Fruit fly (Drosophila melanogaster) whole organism, embryonic: ENCODE data around the gene mmd.

Experiments
- CG10366 ChIP-seq: fragments of 200-800 bp; sonication (Bioruptor generic); IDR thresholded peaks from 2 replicates; pipeline ENCODE4 v1.3.6; 2022; ENCODE audit warnings: missing biosample characterization, missing genetic modification characterization
- CG13624 ChIP-seq: fragments of 200-800 bp; sonication (Bioruptor generic); optimal IDR thresholded peaks from 2 replicates; lab custom pipeline; 2016; ENCODE audit warnings: missing biosample characterization, missing genetic modification characterization
- CG14050 ChIP-seq: fragments of 200-800 bp; sonication (Bioruptor generic); IDR thresholded peaks from 3 replicates; pipeline ENCODE4 v1.3.6; 2022; ENCODE audit warnings: missing biosample characterization, missing genetic modification characterization
- CG14710 ChIP-seq: fragments of 200-800 bp; sonication (Bioruptor generic); optimal IDR thresholded peaks from 3 replicates; lab custom pipeline; 2019; ENCODE audit warnings: missing biosample characterization, mild to moderate bottlenecking, missing genetic modification characterization, moderate library complexity
- CG17385 ChIP-seq: fragments of 200-800 bp; sonication (Bioruptor generic); optimal IDR thresholded peaks from 3 replicates; lab custom pipeline; 2018; ENCODE audit warnings: missing biosample characterization, mild to moderate bottlenecking, missing genetic modification characterization
- CG17568 ChIP-seq: fragments of 200-800 bp; sonication (Bioruptor generic); optimal IDR thresholded peaks from 2 replicates; lab custom pipeline; 2018; ENCODE audit warnings: missing biosample characterization, mild to moderate bottlenecking, missing genetic modification characterization, moderate library complexity
- CG18599 ChIP-seq: fragments of 200-800 bp; sonication (Bioruptor generic); optimal IDR thresholded peaks from 3 replicates; lab custom pipeline; 2017; ENCODE audit warnings: missing biosample characterization, missing genetic modification characterization, mild to moderate bottlenecking, moderate library complexity, missing genetic modification reagents
- CG18764 ChIP-seq: fragments of 200-800 bp; sonication (Bioruptor generic); optimal IDR thresholded peaks from 3 replicates; lab custom pipeline; 2016; ENCODE audit warnings: missing biosample characterization, missing genetic modification characterization
- CG32767 ChIP-seq: fragments of 200-800 bp; sonication (Bioruptor generic); IDR thresholded peaks from 2 replicates; pipeline ENCODE4 v1.3.6; 2022; ENCODE audit warnings: missing biosample characterization, missing genetic modification characterization
- CG3407 ChIP-seq: fragments of 200-800 bp; sonication (Bioruptor generic); optimal IDR thresholded peaks from 2 replicates; lab custom pipeline; 2018; ENCODE audit warnings: missing biosample characterization, mild to moderate bottlenecking, missing genetic modification characterization
- CG34376 ChIP-seq: fragments of 200-800 bp; sonication (Bioruptor generic); optimal IDR thresholded peaks from 2 replicates; lab custom pipeline; 2018; ENCODE audit warnings: missing biosample characterization, mild to moderate bottlenecking, missing genetic modification characterization
- CG42726 ChIP-seq: fragments of 200-800 bp; sonication (Bioruptor generic); IDR thresholded peaks from 2 replicates; pipeline ENCODE4 v1.3.6; 2022; ENCODE audit warnings: missing biosample characterization, missing genetic modification characterization; ENCODE audit not compliant: partially characterized antibody
- CG4404 ChIP-seq: fragments of 200-800 bp; sonication (Bioruptor generic); IDR thresholded peaks from 2 replicates; pipeline ENCODE4 v1.3.6; 2022; ENCODE audit warnings: missing biosample characterization, missing genetic modification characterization
- CG4730 ChIP-seq: fragments of 200-800 bp; sonication (Bioruptor generic); IDR thresholded peaks from 2 replicates; pipeline ENCODE4 v1.3.6; 2022; ENCODE audit warnings: missing biosample characterization, missing genetic modification characterization
- CG6854 ChIP-seq: fragments of 200-800 bp; sonication (Bioruptor generic); optimal IDR thresholded peaks from 3 replicates; lab custom pipeline; 2017; ENCODE audit warnings: missing biosample characterization, mild to moderate bottlenecking, missing genetic modification characterization
- CG7556 ChIP-seq: fragments of 200-800 bp; sonication (Bioruptor generic); optimal IDR thresholded peaks from 2 replicates; lab custom pipeline; 2017; ENCODE audit warnings: missing biosample characterization, mild to moderate bottlenecking, missing genetic modification characterization
- CG7745 ChIP-seq: fragments of 200-800 bp; sonication (Bioruptor generic); optimal IDR thresholded peaks from 2 replicates; lab custom pipeline; 2018; ENCODE audit warnings: missing biosample characterization, mild to moderate bottlenecking, missing genetic modification characterization, moderate library complexity
- CG8765 ChIP-seq: fragments of 200-800 bp; sonication (Bioruptor generic); IDR thresholded peaks from 2 replicates; pipeline ENCODE4 v1.3.6; 2022; ENCODE audit warnings: missing biosample characterization, missing genetic modification characterization
- Camta ChIP-seq: fragments of 200-800 bp; sonication (Bioruptor generic); optimal IDR thresholded peaks from 2 replicates; lab custom pipeline; 2016; ENCODE audit warnings: missing biosample characterization, missing genetic modification characterization
- CrebB ChIP-seq: fragments of 200-800 bp; sonication (Bioruptor generic); optimal IDR thresholded peaks from 3 replicates; lab custom pipeline; 2018; ENCODE audit warnings: missing biosample characterization, mild to moderate bottlenecking, missing genetic modification characterization
- Dll ChIP-seq: fragments of 200-800 bp; sonication (Bioruptor generic); IDR thresholded peaks from 4 replicates; pipeline ENCODE4 v1.3.6; 2022; ENCODE audit warnings: missing biosample characterization, missing genetic modification characterization; ENCODE audit not compliant: partially characterized antibody
- Dref ChIP-seq: fragments of 200-800 bp; sonication (Bioruptor generic); IDR thresholded peaks from 2 replicates; pipeline ENCODE4 v1.3.6; 2022; ENCODE audit warnings: missing biosample characterization, missing genetic modification characterization
- HLH54F ChIP-seq: fragments of 200-800 bp; sonication (Bioruptor generic); optimal IDR thresholded peaks from 3 replicates; lab custom pipeline; 2016; ENCODE audit warnings: missing biosample characterization, missing genetic modification characterization
- Lhr ChIP-seq: fragments of 200-800 bp; sonication (Bioruptor generic); optimal IDR thresholded peaks from 3 replicates; lab custom pipeline; 2017; ENCODE audit warnings: mild to moderate bottlenecking, missing biosample characterization, missing genetic modification reagents, missing genetic modification characterization
- Mes4 ChIP-seq: fragments of 200-800 bp; sonication (Bioruptor generic); optimal IDR thresholded peaks from 2 replicates; lab custom pipeline; 2016; ENCODE audit warnings: missing biosample characterization, missing genetic modification characterization
- NC2β ChIP-seq: fragments of 200-800 bp; sonication (Bioruptor generic); optimal IDR thresholded peaks from 2 replicates; lab custom pipeline; 2016; ENCODE audit warnings: missing biosample characterization, missing genetic modification characterization
- PHDP ChIP-seq: fragments of 200-800 bp; sonication (Bioruptor generic); optimal IDR thresholded peaks from 3 replicates; lab custom pipeline; 2018; ENCODE audit warnings: missing biosample characterization, mild to moderate bottlenecking, missing genetic modification characterization, moderate library complexity
- Ssrp ChIP-seq: fragments of 200-800 bp; sonication (Bioruptor generic); optimal IDR thresholded peaks from 2 replicates; lab custom pipeline; 2018; ENCODE audit warnings: missing biosample characterization, mild to moderate bottlenecking, missing genetic modification characterization, moderate library complexity
- Usf ChIP-seq: fragments of 200-800 bp; sonication (Bioruptor generic); optimal IDR thresholded peaks from 2 replicates; lab custom pipeline; 2017; ENCODE audit warnings: missing genotype, missing biosample characterization, missing genetic modification characterization
- bowl ChIP-seq: fragments of 200-800 bp; sonication (Bioruptor generic); IDR thresholded peaks from 2 replicates; pipeline ENCODE4 v1.3.6; 2022; ENCODE audit warnings: missing biosample characterization, missing genetic modification characterization
- corto ChIP-seq: fragments of 200-800 bp; sonication (Bioruptor generic); optimal IDR thresholded peaks from 2 replicates; lab custom pipeline; 2016; ENCODE audit warnings: missing biosample characterization, mild to moderate bottlenecking, missing genetic modification characterization, moderate library complexity
- crc ChIP-seq: fragments of 200-800 bp; sonication (Bioruptor generic); optimal IDR thresholded peaks from 2 replicates; lab custom pipeline; 2016; ENCODE audit warnings: missing biosample characterization, missing genetic modification characterization
- crol ChIP-seq: fragments of 200-800 bp; sonication (Bioruptor generic); IDR thresholded peaks from 2 replicates; pipeline ENCODE4 v1.3.6; 2022; ENCODE audit warnings: missing biosample characterization, missing genetic modification characterization
- dan ChIP-seq: fragments of 200-800 bp; sonication (Bioruptor generic); IDR thresholded peaks from 2 replicates; pipeline ENCODE4 v1.3.6; 2022; ENCODE audit warnings: missing biosample characterization, missing genetic modification characterization
- danr ChIP-seq: fragments of 200-800 bp; sonication (Bioruptor generic); IDR thresholded peaks from 2 replicates; pipeline ENCODE4 v1.3.6; 2022; ENCODE audit warnings: missing biosample characterization, missing genetic modification characterization
- dmrt11E ChIP-seq: fragments of 200-800 bp; sonication (Bioruptor generic); optimal IDR thresholded peaks from 3 replicates; lab custom pipeline; 2018; ENCODE audit warnings: missing biosample characterization, mild to moderate bottlenecking, missing genetic modification characterization, moderate library complexity
- dysf ChIP-seq: fragments of 200-800 bp; sonication (Bioruptor generic); IDR thresholded peaks from 3 replicates; pipeline ENCODE4 v1.3.6; 2022; ENCODE audit warnings: missing biosample characterization, missing genetic modification characterization
- fd64A ChIP-seq: fragments of 200-800 bp; sonication (Bioruptor generic); optimal IDR thresholded peaks from 3 replicates; lab custom pipeline; 2018; ENCODE audit warnings: missing biosample characterization, mild to moderate bottlenecking, missing genetic modification characterization
- ftz-f1 ChIP-seq: fragments of 200-800 bp; sonication (Bioruptor generic); optimal IDR thresholded peaks from 2 replicates; lab custom pipeline; 2016; ENCODE audit warnings: missing biosample characterization, missing genetic modification characterization
- gsb ChIP-seq: fragments of 200-800 bp; sonication (Bioruptor generic); IDR thresholded peaks from 2 replicates; pipeline ENCODE4 v1.3.6; 2022; ENCODE audit warnings: missing biosample characterization, missing genetic modification characterization
- gt ChIP-seq: fragments of 200-800 bp; sonication (Bioruptor generic); IDR thresholded peaks from 2 replicates; pipeline ENCODE4 v1.3.6; 2022; ENCODE audit warnings: missing biosample characterization, missing genetic modification characterization
- klu ChIP-seq: fragments of 200-800 bp; sonication (Bioruptor generic); IDR thresholded peaks from 2 replicates; pipeline ENCODE4 v1.3.6; 2022; ENCODE audit warnings: missing biosample characterization, missing genetic modification characterization
- lab ChIP-seq: fragments of 200-800 bp; sonication (Bioruptor generic); optimal IDR thresholded peaks from 3 replicates; lab custom pipeline; 2017; ENCODE audit warnings: missing biosample characterization, missing genetic modification characterization, mild to moderate bottlenecking, moderate library complexity, missing genetic modification reagents
- pzg ChIP-seq: fragments of 200-800 bp; sonication (Bioruptor generic); optimal IDR thresholded peaks from 3 replicates; lab custom pipeline; 2018; ENCODE audit warnings: missing biosample characterization, mild to moderate bottlenecking, missing genetic modification characterization, moderate library complexity
- repo ChIP-seq: fragments of 200-800 bp; sonication (Bioruptor generic); optimal IDR thresholded peaks from 2 replicates; lab custom pipeline; 2016; ENCODE audit warnings: missing biosample characterization, missing genetic modification characterization
- sna ChIP-seq: fragments of 200-800 bp; sonication (Bioruptor generic); IDR thresholded peaks from 2 replicates; pipeline ENCODE4 v1.3.6; 2022; ENCODE audit warnings: missing biosample characterization, missing genetic modification characterization; ENCODE audit not compliant: partially characterized antibody
- sob ChIP-seq: fragments of 200-800 bp; sonication (Bioruptor generic); IDR thresholded peaks from 2 replicates; pipeline ENCODE4 v1.3.6; 2022; ENCODE audit warnings: missing biosample characterization, missing genetic modification characterization
- ssp ChIP-seq: fragments of 200-800 bp; sonication (Bioruptor generic); IDR thresholded peaks from 2 replicates; pipeline ENCODE4 v1.3.6; 2022; ENCODE audit warnings: missing biosample characterization, missing genetic modification characterization
- tna ChIP-seq: fragments of 200-800 bp; sonication (Bioruptor generic); IDR thresholded peaks from 2 replicates; pipeline ENCODE4 v1.3.6; 2022; ENCODE audit warnings: missing biosample characterization, missing genetic modification characterization; ENCODE audit not compliant: partially characterized antibody
- ttk ChIP-seq: fragments of 200-800 bp; sonication (Bioruptor generic); IDR thresholded peaks from 2 replicates; pipeline ENCODE4 v2.1.2; 2022; ENCODE audit warnings: missing biosample characterization, missing genetic modification characterization

mmd gene

DNA sequence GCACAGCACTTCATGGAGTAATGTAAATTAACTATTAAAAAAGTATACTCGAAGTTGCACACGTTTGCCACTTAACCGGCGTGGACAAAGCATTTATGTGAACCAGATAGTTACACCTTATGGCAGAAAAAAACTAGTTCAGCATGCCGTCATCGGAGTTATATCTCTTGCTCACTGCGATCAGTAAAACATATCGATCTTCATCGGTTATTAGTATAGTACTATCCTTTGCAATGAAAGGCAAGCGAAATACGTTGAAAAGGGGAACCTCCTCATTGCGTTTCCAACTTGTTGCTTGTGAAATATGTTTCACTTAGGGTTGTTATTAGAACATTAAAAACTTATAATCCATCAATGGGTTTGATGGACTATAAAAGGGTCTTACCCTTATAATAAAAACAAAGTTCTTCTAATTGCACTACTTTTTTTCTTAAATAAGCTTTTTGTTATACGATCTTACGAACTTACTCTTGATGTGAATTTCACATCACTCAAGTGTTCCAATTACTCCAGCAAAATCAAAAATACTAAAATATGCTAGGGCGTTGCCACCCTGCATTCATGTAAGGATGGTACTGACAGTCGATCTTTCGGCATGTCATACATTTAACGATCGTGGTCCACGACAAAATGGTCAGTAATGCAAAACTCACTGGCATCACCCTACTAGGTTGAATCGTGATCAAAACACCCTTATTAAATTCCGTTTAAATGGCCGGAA is 63.2 kb downstream of the mmd start, which contains the start of gene CycD (continued):
- peak; percentile 55 for TF ChIP-seq Dref (GFP tag; lab: Robert Waterston, UW)
- TF ChIP-seq CG13624 (GFP tag; lab: Kevin White, UChicago), result no peak
- no peak for TF ChIP-seq Mes4 (GFP tag; lab: Kevin White, UChicago)
- TF ChIP-seq fd64A (GFP tag; lab: Kevin White, UChicago), result no peak
- no peak for TF ChIP-seq NC2β (GFP tag; lab: Kevin White, UChicago)
- TF ChIP-seq CG10366 (GFP tag; lab: Robert Waterston, UW), result peak; percentile 26; the same call in 1 of the 2 replicates
- no peak for TF ChIP-seq dan (GFP tag; lab: Robert Waterston, UW)
- no peak for TF ChIP-seq CG17385 (GFP tag; lab: Kevin White, UChicago)
- TF ChIP-seq crol, result no peak
- TF ChIP-seq gsb (GFP tag; lab: Robert Waterston, UW), result no peak
- no peak for TF ChIP-seq CG32767 (GFP tag; lab: Robert Waterston, UW)
- TF ChIP-seq PHDP, result no peak
- no peak for TF ChIP-seq Usf
- peak; percentile 66; the same call in 2 of the 3 replicates for TF ChIP-seq dysf (GFP tag; lab: Robert Waterston, UW)
- no peak for TF ChIP-seq danr
- no peak for TF ChIP-seq lab (GFP tag; lab: Kevin White, UChicago)
- TF ChIP-seq Lhr, result peak; percentile 32
- TF ChIP-seq ttk (GFP tag; lab: Robert Waterston, UW), result no peak
- no peak for TF ChIP-seq CG6854 (GFP tag; lab: Kevin White, UChicago)
- TF ChIP-seq CrebB (tag; lab: Kevin White, UChicago), result no peak
- no peak for TF ChIP-seq corto (GFP tag; lab: Kevin White, UChicago)
- TF ChIP-seq Ssrp (tag; lab: Kevin White, UChicago), result peak; percentile 11
- no peak for TF ChIP-seq CG17568 (GFP tag; lab: Kevin White, UChicago)
- TF ChIP-seq crc, result no peak
- peak; percentile 53 for TF ChIP-seq CG14710 (tag; lab: Kevin White, UChicago)
- no peak for TF ChIP-seq Camta
- TF ChIP-seq CG4730 (GFP tag; lab: Robert Waterston, UW), result no peak
- peak; percentile 93 for TF ChIP-seq ssp
- TF ChIP-seq CG14050 (GFP tag; lab: Robert Waterston, UW), result no peak
- TF ChIP-seq dmrt11E (tag; lab: Kevin White, UChicago), result peak; percentile 68
- TF ChIP-seq CG7745 (tag; lab: Kevin White, UChicago), result no peak
- 0 out of 4 replicates have a peak, but pooled peaks have one; percentile 11 for TF ChIP-seq Dll (GFP tag; lab: Robert Waterston, UW)
- TF ChIP-seq CG8765 (GFP tag; lab: Robert Waterston, UW), result no peak; the same call in 1 of the 2 replicates
- TF ChIP-seq klu (GFP tag; lab: Robert Waterston, UW), result no peak
- TF ChIP-seq pzg (GFP tag; lab: Kevin White, UChicago), result peak; percentile 58
- TF ChIP-seq bowl (GFP tag; lab: Robert Waterston, UW), result no peak
- TF ChIP-seq CG7556 (GFP tag; lab: Kevin White, UChicago), result no peak
- TF ChIP-seq CG4404 (GFP tag; lab: Robert Waterston, UW), result no peak
- TF ChIP-seq ftz-f1, result no peak
- TF ChIP-seq CG18764, result peak; percentile 77
- 0 out of 2 replicates have a peak, but pooled peaks have one; percentile 63 for TF ChIP-seq sob (GFP tag; lab: Robert Waterston, UW)
- TF ChIP-seq sna (GFP tag; lab: Robert Waterston, UW), result no peak
- TF ChIP-seq CG34376 (GFP tag; lab: Kevin White, UChicago), result no peak
- TF ChIP-seq CG42726 (GFP tag; lab: Robert Waterston, UW), result peak; percentile 62; the same call in 1 of the 2 replicates
- TF ChIP-seq gt (GFP tag; lab: Robert Waterston, UW), result no peak
- TF ChIP-seq HLH54F (GFP tag; lab: Kevin White, UChicago), result peak; percentile 25
- 0 out of 2 replicates have a peak, but pooled peaks have one; percentile 35 for TF ChIP-seq tna (GFP tag; lab: Robert Waterston, UW)
- no peak for TF ChIP-seq repo (GFP tag; lab: Kevin White, UChicago)
- TF ChIP-seq CG3407 (GFP tag; lab: Kevin White, UChicago), result no peak
- no peak for TF ChIP-seq CG18599
